Fruit fly (Drosophila melanogaster): ENCODE data around the gene CG43307.

- TF ChIP-seq usp (GFP tag; optimal IDR thresholded peaks at IDR 0.05), result no peak
- no peak for TF ChIP-seq EcR (GFP tag; optimal IDR thresholded peaks at IDR 0.05)
- TF ChIP-seq psq (optimal IDR thresholded peaks at IDR 0.05), result no peak
Measured at dm6 chr2L:5766042-5766441, 45.3 kb upstream of the CG43307 start, which contains the start of gene obst-E.
